Worm (Caenorhabditis elegans) whole organism, late embryonic: ENCODE measurements around the gene fbxa-152.

Source experiments
- C38D4.7 ChIP-seq: fragments of 200-800 bp; sonication (Bioruptor generic); optimal IDR thresholded peaks from 2 replicates; lab custom pipeline; 2018; ENCODE audit warnings: mild to moderate bottlenecking, missing genetic modification characterization, moderate library complexity, missing compliant biosample characterization
- K02D7.2 ChIP-seq: sonication (generic microtip); optimal IDR thresholded peaks from 2 replicates; lab custom pipeline; 2017; ENCODE audit warnings: mild to moderate bottlenecking, missing genetic modification characterization, missing compliant biosample characterization
- Y22D7AL.16 ChIP-seq: sonication (generic microtip); optimal IDR thresholded peaks from 2 replicates; lab custom pipeline; 2016; ENCODE audit warnings: missing genetic modification characterization, missing compliant biosample characterization
- ceh-18 ChIP-seq: sonication (generic microtip); optimal IDR thresholded peaks from 2 replicates; lab custom pipeline; 2016; ENCODE audit warnings: missing genetic modification characterization, missing compliant biosample characterization
- ceh-19 ChIP-seq: fragments of 200-800 bp; sonication (Bioruptor generic); optimal IDR thresholded peaks from 2 replicates; lab custom pipeline; 2018; ENCODE audit warnings: mild to moderate bottlenecking, missing genetic modification characterization, missing compliant biosample characterization
- ceh-30 ChIP-seq: fragments of 150-350 bp; optimal IDR thresholded peaks from 2 replicates; lab custom pipeline; 2014; ENCODE audit warnings: missing biosample characterization, missing genetic modification characterization
- ceh-31 ChIP-seq: sonication (generic microtip); optimal IDR thresholded peaks from 2 replicates; lab custom pipeline; 2016; ENCODE audit warnings: missing genetic modification characterization, missing compliant biosample characterization
- ceh-45 ChIP-seq: fragments of 200-800 bp; sonication (Bioruptor generic); IDR thresholded peaks from 2 replicates; pipeline ENCODE4 v1.3.6; 2022; ENCODE audit warnings: missing genetic modification reagents, missing genetic modification characterization, missing compliant biosample characterization
- ceh-48 ChIP-seq: sonication (generic microtip); optimal IDR thresholded peaks from 2 replicates; lab custom pipeline; 2016; ENCODE audit warnings: missing genetic modification characterization, inconsistent platforms, missing compliant biosample characterization
- ceh-6 ChIP-seq: fragments of 200-800 bp; sonication (Bioruptor generic); optimal IDR thresholded peaks from 2 replicates; lab custom pipeline; 2018; ENCODE audit warnings: mild to moderate bottlenecking, missing genetic modification characterization, missing compliant biosample characterization
- ceh-9 ChIP-seq: sonication (generic microtip); optimal IDR thresholded peaks from 2 replicates; lab custom pipeline; 2016; ENCODE audit warnings: mild to moderate bottlenecking, missing genetic modification characterization, inconsistent platforms, missing compliant biosample characterization
- che-1 ChIP-seq: sonication (generic microtip); optimal IDR thresholded peaks from 2 replicates; lab custom pipeline; 2016; ENCODE audit warnings: mild to moderate bottlenecking, missing genetic modification characterization, missing compliant biosample characterization
- dmd-4 ChIP-seq: sonication (generic microtip); optimal IDR thresholded peaks from 2 replicates; lab custom pipeline; 2016; ENCODE audit warnings: borderline replicate concordance, missing genetic modification characterization, missing compliant biosample characterization
- dve-1 ChIP-seq: sonication (generic microtip); optimal IDR thresholded peaks from 2 replicates; lab custom pipeline; 2017; ENCODE audit warnings: antibody characterized with exemption, mild to moderate bottlenecking, missing genetic modification characterization, missing compliant biosample characterization
- elt-2 ChIP-seq: sonication (generic microtip); optimal IDR thresholded peaks from 2 replicates; lab custom pipeline; 2016; ENCODE audit warnings: missing genetic modification reagents, missing genetic modification characterization, missing compliant biosample characterization
- elt-4 ChIP-seq: sonication (generic microtip); optimal IDR thresholded peaks from 2 replicates; lab custom pipeline; 2016; ENCODE audit warnings: missing genetic modification characterization, missing compliant biosample characterization
- ets-4 ChIP-seq: sonication (generic microtip); optimal IDR thresholded peaks from 2 replicates; lab custom pipeline; 2016; ENCODE audit warnings: missing genetic modification characterization, missing compliant biosample characterization
- fax-1 ChIP-seq: sonication (generic microtip); optimal IDR thresholded peaks from 2 replicates; lab custom pipeline; 2016; ENCODE audit warnings: missing genotype, missing genetic modification characterization, missing compliant biosample characterization
- fkh-10 ChIP-seq: fragments of 150-350 bp; optimal IDR thresholded peaks from 2 replicates; lab custom pipeline; 2014; ENCODE audit warnings: missing biosample characterization, missing genetic modification reagents, missing genetic modification characterization
- gmeb-2 ChIP-seq: sonication (generic microtip); optimal IDR thresholded peaks from 2 replicates; lab custom pipeline; 2016; ENCODE audit warnings: missing genetic modification characterization, inconsistent platforms, missing compliant biosample characterization
- hlh-30 ChIP-seq: sonication (generic microtip); optimal IDR thresholded peaks from 2 replicates; lab custom pipeline; 2017; ENCODE audit warnings: antibody characterized with exemption, missing genetic modification characterization, missing compliant biosample characterization; ENCODE audit not compliant: insufficient read depth
- hlh-8 ChIP-seq: sonication (generic microtip); optimal IDR thresholded peaks from 2 replicates; lab custom pipeline; 2016; ENCODE audit warnings: missing genotype, missing genetic modification characterization, missing compliant biosample characterization
- lim-6 ChIP-seq: sonication (generic microtip); optimal IDR thresholded peaks from 2 replicates; lab custom pipeline; 2016; ENCODE audit warnings: missing genetic modification characterization, missing compliant biosample characterization
- mec-3 ChIP-seq: sonication (generic microtip); optimal IDR thresholded peaks from 2 replicates; lab custom pipeline; 2016; ENCODE audit warnings: borderline replicate concordance, missing genetic modification characterization, missing compliant biosample characterization
- nfya-1 ChIP-seq: sonication (generic microtip); optimal IDR thresholded peaks from 2 replicates; lab custom pipeline; 2017; ENCODE audit warnings: missing genetic modification characterization, mild to moderate bottlenecking, missing compliant biosample characterization, antibody characterized with exemption, moderate library complexity
- nhr-232 ChIP-seq: sonication (generic microtip); optimal IDR thresholded peaks from 2 replicates; lab custom pipeline; 2016; ENCODE audit warnings: missing genetic modification characterization, missing compliant biosample characterization
- odd-2 ChIP-seq: sonication (generic microtip); optimal IDR thresholded peaks from 2 replicates; lab custom pipeline; 2017; ENCODE audit warnings: antibody characterized with exemption, mild to moderate bottlenecking, missing genetic modification characterization, missing compliant biosample characterization
- pax-1 ChIP-seq: fragments of 150-350 bp; optimal IDR thresholded peaks from 2 replicates; lab custom pipeline; 2014; ENCODE audit warnings: missing biosample characterization, missing genetic modification characterization
- pqm-1 ChIP-seq: sonication (generic microtip); optimal IDR thresholded peaks from 2 replicates; lab custom pipeline; 2016; ENCODE audit warnings: missing genetic modification characterization, missing compliant biosample characterization
- tbx-7 ChIP-seq: sonication (generic microtip); optimal IDR thresholded peaks from 2 replicates; lab custom pipeline; 2016; ENCODE audit warnings: missing genotype, missing genetic modification characterization, missing compliant biosample characterization
- unc-55 ChIP-seq: sonication (generic microtip); optimal IDR thresholded peaks from 2 replicates; lab custom pipeline; 2017; ENCODE audit warnings: missing biosample characterization, missing genetic modification reagents, missing genetic modification characterization
- ztf-16 ChIP-seq: sonication (generic microtip); optimal IDR thresholded peaks from 2 replicates; lab custom pipeline; 2017; ENCODE audit warnings: missing genetic modification characterization, missing compliant biosample characterization

fbxa-152 gene

ce11 chrV:15567344-15567804 is 34.8 kb downstream of the fbxa-152 start, which contains the start of gene acs-2:
Gene acs-2 (plus strand): TSS chrV:15567394.
- TF ChIP-seq gmeb-2 (tag; lab: Kevin White, UChicago) = no peak
- TF ChIP-seq Y22D7AL.16 (tag; lab: Kevin White, UChicago) = no peak
- no peak for TF ChIP-seq mec-3
- TF ChIP-seq fax-1 = no peak
- no peak for TF ChIP-seq ceh-9
- TF ChIP-seq ztf-16 = no peak
- no peak for TF ChIP-seq ceh-48

- TF ChIP-seq hlh-30 (tag; lab: Kevin White, UChicago) = peak; percentile 34
- TF ChIP-seq unc-55 (GFP tag; lab: Kevin White, UChicago) = no peak
- TF ChIP-seq pqm-1 (tag; lab: Kevin White, UChicago) = peak; percentile 15
- TF ChIP-seq ceh-18 (tag; lab: Kevin White, UChicago) = peak; percentile 20
These were observed 35.5 kb downstream of the fbxa-152 start for ce11 chrV:15566511-15567178.

- TF ChIP-seq elt-2 (tag; lab: Kevin White, UChicago) (peak; percentile 40), K02D7.2 (tag; lab: Kevin White, UChicago) (no peak), nhr-232 (tag; lab: Kevin White, UChicago) (no peak), che-1 (no peak), unc-55 (GFP tag; lab: Kevin White, UChicago) (no peak)
These were observed 38.2 kb downstream of the fbxa-152 start for ce11 chrV:15563985-15564384.

DNA sequence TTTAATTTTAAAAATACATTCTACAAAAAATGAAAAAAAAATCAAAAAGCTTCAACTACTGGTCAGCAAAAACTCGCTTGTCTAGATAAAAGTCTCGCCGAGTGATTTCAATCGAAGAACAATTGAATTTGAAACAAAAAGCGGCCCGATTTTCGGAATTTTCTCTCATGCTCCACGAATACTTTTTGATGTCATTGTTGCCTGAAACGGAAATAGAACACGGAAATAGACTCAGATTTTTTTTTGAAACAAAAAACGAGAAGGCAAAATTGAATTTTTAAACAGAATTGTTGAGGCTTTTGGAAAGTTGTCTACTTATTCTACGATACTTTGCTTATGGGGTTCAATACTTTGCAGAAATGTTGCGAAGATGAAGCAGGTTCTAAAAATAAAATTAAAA is 38.7 kb downstream of the fbxa-152 start:
- TF ChIP-seq che-1 (no peak), ceh-45 (no peak), Y22D7AL.16 (tag; lab: Kevin White, UChicago) (no peak), odd-2 (no peak), ceh-19 (GFP tag; lab: Kevin White, UChicago) (no peak), elt-4 (no peak), dmd-4 (tag; lab: Kevin White, UChicago) (no peak), ceh-31 (tag; lab: Kevin White, UChicago) (no peak), dve-1 (no peak), ceh-30 (tag; lab: Kevin White, UChicago) (no peak), ets-4 (no peak), C38D4.7 (no peak), fkh-10 (no peak), ceh-6 (GFP tag; lab: Kevin White, UChicago) (no peak), pax-1 (tag; lab: Kevin White, UChicago) (no peak), lim-6 (tag; lab: Kevin White, UChicago) (no peak)

DNA sequence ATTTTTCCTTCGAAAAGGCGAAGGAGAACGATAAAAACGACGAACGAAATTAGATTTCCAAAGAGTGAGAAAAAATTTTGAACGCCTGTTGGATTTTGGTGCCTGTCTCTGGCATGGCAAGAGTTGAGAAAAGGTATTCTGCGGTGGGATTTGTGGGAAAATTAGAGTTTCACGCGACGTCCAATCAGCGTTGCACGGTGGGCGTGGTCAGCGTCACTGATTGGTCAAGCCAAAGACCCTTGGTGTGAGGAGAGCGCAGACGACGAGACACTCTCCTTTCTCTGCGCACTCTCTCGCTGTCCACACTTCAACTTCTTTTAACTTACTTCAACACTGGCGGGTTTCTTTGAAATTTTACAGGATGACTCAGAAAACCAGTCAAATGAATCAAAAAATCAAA is 39.6 kb downstream of the fbxa-152 start:
- TF ChIP-seq hlh-8 (tag; lab: Kevin White, UChicago) = no peak
- peak; percentile 62 for TF ChIP-seq nfya-1 (tag; lab: Kevin White, UChicago)

ce11 chrV:15559729-15560128 is 42.4 kb downstream of the fbxa-152 start:
- no peak for TF ChIP-seq tbx-7
